Worm (Caenorhabditis elegans) whole organism, midembryonic: ENCODE results near the gene F54E2.1.

Experiments
- T22C8.4 ChIP-seq: fragments of 200-800 bp; sonication (Bioruptor generic); IDR thresholded peaks from 2 replicates; pipeline ENCODE4 v1.3.6; 2022; ENCODE audit warnings: missing genetic modification characterization, missing compliant biosample characterization
- cog-1 ChIP-seq: sonication (generic microtip); optimal IDR thresholded peaks from 2 replicates; lab custom pipeline; 2016; ENCODE audit warnings: missing genetic modification characterization, missing compliant biosample characterization
- flt-1 ChIP-seq: fragments of 200-800 bp; sonication (Bioruptor generic); IDR thresholded peaks from 2 replicates; pipeline ENCODE4 v1.3.6; 2022; ENCODE audit warnings: missing genetic modification characterization, missing compliant biosample characterization
- klf-2 ChIP-seq: fragments of 200-800 bp; sonication (Bioruptor generic); conservative IDR thresholded peaks from 2 replicates; pipeline ENCODE4 v1.3.6; 2022; ENCODE audit warnings: missing genetic modification reagents, missing genetic modification characterization, missing compliant biosample characterization
- med-1 ChIP-seq: sonication (generic microtip); optimal IDR thresholded peaks from 2 replicates; lab custom pipeline; 2017; ENCODE audit warnings: missing genetic modification characterization, mild to moderate bottlenecking, missing compliant biosample characterization, antibody characterized with exemption, missing genetic modification reagents; ENCODE audit not compliant: insufficient read depth
- ref-1 ChIP-seq: fragments of 200-800 bp; sonication (Bioruptor generic); conservative IDR thresholded peaks from 2 replicates; pipeline ENCODE4 v1.3.6; 2022; ENCODE audit warnings: missing genetic modification reagents, missing genetic modification characterization, missing compliant biosample characterization
- tab-1 ChIP-seq: fragments of 200-800 bp; sonication (Bioruptor generic); IDR thresholded peaks from 2 replicates; pipeline ENCODE4 v1.3.6; 2022; ENCODE audit warnings: missing genetic modification characterization, missing compliant biosample characterization
- ztf-23 ChIP-seq: fragments of 200-800 bp; sonication (Bioruptor generic); IDR thresholded peaks from 2 replicates; pipeline ENCODE4 v1.3.6; 2022; ENCODE audit warnings: missing genetic modification reagents, missing genetic modification characterization, missing compliant biosample characterization
- ztf-29 ChIP-seq: fragments of 200-800 bp; sonication (Bioruptor generic); IDR thresholded peaks from 2 replicates; pipeline ENCODE4 v1.3.6; 2022; ENCODE audit warnings: missing genetic modification reagents, missing genetic modification characterization, missing compliant biosample characterization

Gene F54E2.1

DNA sequence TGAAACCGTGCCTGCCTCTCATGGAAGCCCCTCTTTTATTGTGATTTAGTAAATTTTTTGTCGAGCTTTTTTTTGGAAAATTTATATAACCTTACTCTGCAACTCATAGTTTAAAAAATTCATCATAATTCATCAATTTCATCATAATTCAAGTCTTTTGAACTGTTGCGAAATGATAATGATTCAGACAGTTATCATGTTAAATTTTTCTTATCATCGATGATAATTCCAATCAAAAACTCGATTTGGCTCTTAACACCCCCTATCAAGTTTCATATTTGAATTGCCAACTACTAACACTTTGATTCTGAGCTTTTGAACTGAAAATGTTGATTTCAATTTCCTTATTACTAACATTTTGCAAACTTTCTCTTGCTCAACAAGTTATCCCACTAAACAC is at the start of gene F54E2.1:
Gene F54E2.1 (plus strand): TSS at position 235 of the 400 bp plus-strand sequence.
- no peak for TF ChIP-seq cog-1 (tag; lab: Kevin White, UChicago)
- no peak for TF ChIP-seq ztf-29
- TF ChIP-seq ztf-23 (GFP tag; lab: Robert Waterston, UW), result no peak

DNA sequence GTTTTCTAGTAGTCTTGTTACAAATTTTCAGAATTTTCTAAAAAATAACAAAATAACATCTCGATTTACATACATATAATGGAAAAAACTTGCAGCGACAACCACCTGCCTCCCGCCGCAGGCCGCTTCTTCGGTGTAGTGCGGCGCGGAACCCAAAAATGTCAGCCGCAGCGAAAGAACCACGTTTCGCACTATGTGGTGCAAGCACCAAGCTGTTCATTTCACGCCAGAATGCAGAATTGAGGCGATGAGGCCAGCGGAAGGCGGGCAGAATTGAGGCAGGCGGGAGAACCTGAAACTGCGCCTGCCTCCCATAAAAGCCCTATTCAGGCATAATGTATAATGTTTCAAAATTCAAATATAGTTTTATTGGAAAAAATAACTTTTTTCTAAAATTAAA is 48.7 kb upstream of the F54E2.1 start:
- no peak for TF ChIP-seq med-1 (GFP tag; lab: Kevin White, UChicago)
- no peak for TF ChIP-seq flt-1 (GFP tag; lab: Robert Waterston, UW)
- no peak for TF ChIP-seq ref-1 (GFP tag; lab: Robert Waterston, UW)

- TF ChIP-seq T22C8.4 (GFP tag; lab: Robert Waterston, UW) (no peak), ref-1 (GFP tag; lab: Robert Waterston, UW) (no peak), cog-1 (tag; lab: Kevin White, UChicago) (no peak), ztf-23 (GFP tag; lab: Robert Waterston, UW) (no peak), ztf-29 (no peak), flt-1 (GFP tag; lab: Robert Waterston, UW) (no peak), klf-2 (GFP tag; lab: Robert Waterston, UW) (no peak), med-1 (GFP tag; lab: Kevin White, UChicago) (no peak), tab-1 (no peak)
Measured at ce11 chrV:2763105-2763504, 47.1 kb upstream of the F54E2.1 start, which contains the start of gene R05D8.7. R05D8.7 (minus strand) TSS chrV:2763208.

- TF ChIP-seq ztf-23 (GFP tag; lab: Robert Waterston, UW), result no peak
- no peak for TF ChIP-seq cog-1 (tag; lab: Kevin White, UChicago)
- no peak for TF ChIP-seq flt-1 (GFP tag; lab: Robert Waterston, UW)
- no peak for TF ChIP-seq klf-2 (GFP tag; lab: Robert Waterston, UW)
- no peak for TF ChIP-seq med-1 (GFP tag; lab: Kevin White, UChicago)
- TF ChIP-seq ztf-29, result no peak
- TF ChIP-seq T22C8.4 (GFP tag; lab: Robert Waterston, UW), result no peak
Measured at ce11 chrV:2765052-2765451, 45.1 kb upstream of the F54E2.1 start, which contains the start of gene dhs-14. dhs-14 (minus strand) TSS chrV:2765200.

- no peak for TF ChIP-seq ref-1 (GFP tag; lab: Robert Waterston, UW)
- TF ChIP-seq med-1 (GFP tag; lab: Kevin White, UChicago), result no peak
- TF ChIP-seq klf-2 (GFP tag; lab: Robert Waterston, UW), result no peak
- TF ChIP-seq cog-1 (tag; lab: Kevin White, UChicago), result no peak
Measured at ce11 chrV:2767465-2767864, 42.7 kb upstream of the F54E2.1 start, which contains the start of gene R05D8.9. R05D8.9 (minus strand) TSS chrV:2767565.

- TF ChIP-seq ztf-29, result no peak
- no peak for TF ChIP-seq cog-1 (tag; lab: Kevin White, UChicago)
- TF ChIP-seq ref-1 (GFP tag; lab: Robert Waterston, UW), result no peak
- TF ChIP-seq tab-1, result no peak
- no peak for TF ChIP-seq med-1 (GFP tag; lab: Kevin White, UChicago)
- TF ChIP-seq klf-2 (GFP tag; lab: Robert Waterston, UW), result no peak
- TF ChIP-seq T22C8.4 (GFP tag; lab: Robert Waterston, UW), result no peak
- TF ChIP-seq ztf-23 (GFP tag; lab: Robert Waterston, UW), result no peak
- TF ChIP-seq flt-1 (GFP tag; lab: Robert Waterston, UW), result no peak
Measured at ce11 chrV:2769754-2770153, 40.4 kb upstream of the F54E2.1 start, which contains the start of gene dhs-15. dhs-15 (minus strand) TSS chrV:2769854.

- TF ChIP-seq med-1 (GFP tag; lab: Kevin White, UChicago) (no peak), tab-1 (no peak), ztf-23 (GFP tag; lab: Robert Waterston, UW) (no peak), cog-1 (tag; lab: Kevin White, UChicago) (no peak), flt-1 (GFP tag; lab: Robert Waterston, UW) (no peak), klf-2 (GFP tag; lab: Robert Waterston, UW) (no peak), ref-1 (GFP tag; lab: Robert Waterston, UW) (no peak), ztf-29 (no peak), T22C8.4 (GFP tag; lab: Robert Waterston, UW) (no peak)
Measured at ce11 chrV:2771560-2771959, 38.6 kb upstream of the F54E2.1 start, which contains the start of gene srh-56. srh-56 (plus strand) TSS chrV:2771860.

ce11 chrV:2774042-2774441 is 36.2 kb upstream of the F54E2.1 start, which contains the start of gene srj-18:
srj-18 (plus strand) TSS chrV:2774342.
- no peak for TF ChIP-seq med-1 (GFP tag; lab: Kevin White, UChicago)
- no peak for TF ChIP-seq ztf-29
- no peak for TF ChIP-seq ztf-23 (GFP tag; lab: Robert Waterston, UW)
- TF ChIP-seq cog-1 (tag; lab: Kevin White, UChicago), result no peak
- no peak for TF ChIP-seq tab-1

ce11 chrV:2780786-2781185 is 29.4 kb upstream of the F54E2.1 start, which contains the start of gene R05D8.11:
R05D8.11 (minus strand) TSS chrV:2780886.
- TF ChIP-seq ztf-29 (no peak), flt-1 (GFP tag; lab: Robert Waterston, UW) (no peak), ztf-23 (GFP tag; lab: Robert Waterston, UW) (no peak), med-1 (GFP tag; lab: Kevin White, UChicago) (no peak), tab-1 (no peak), T22C8.4 (GFP tag; lab: Robert Waterston, UW) (no peak), klf-2 (GFP tag; lab: Robert Waterston, UW) (no peak), ref-1 (GFP tag; lab: Robert Waterston, UW) (no peak), cog-1 (tag; lab: Kevin White, UChicago) (no peak)

- no peak for TF ChIP-seq ztf-23 (GFP tag; lab: Robert Waterston, UW)
- TF ChIP-seq ztf-29, result no peak
- TF ChIP-seq tab-1, result no peak
- TF ChIP-seq T22C8.4 (GFP tag; lab: Robert Waterston, UW), result no peak
- no peak for TF ChIP-seq klf-2 (GFP tag; lab: Robert Waterston, UW)
- TF ChIP-seq med-1 (GFP tag; lab: Kevin White, UChicago), result no peak
- no peak for TF ChIP-seq flt-1 (GFP tag; lab: Robert Waterston, UW)
- TF ChIP-seq ref-1 (GFP tag; lab: Robert Waterston, UW), result no peak
- TF ChIP-seq cog-1 (tag; lab: Kevin White, UChicago), result no peak
Measured at ce11 chrV:2792958-2793357, 17.2 kb upstream of the F54E2.1 start.
